Fruit fly (Drosophila melanogaster) whole organism: ENCODE data around the gene sens-2.

Experiments
- pan ChIP-seq: fragments of >200 bp; optimal IDR thresholded peaks from 2 replicates; lab custom pipeline; 2017
- psq ChIP-seq: fragments of >200 bp; optimal IDR thresholded peaks from 2 replicates; lab custom pipeline; 2017

dm6 chr2L:6870777-6871176, 49.0 kb downstream of the sens-2 start:
- TF ChIP-seq psq (lab: Kevin White, UChicago) (no peak), pan (no peak)
